Worm (Caenorhabditis elegans) whole organism, mixed stage, embryonic: ENCODE measurements around the gene R13H4.7.

Experiments
- M03D4.4 ChIP-seq: sonication (generic microtip); optimal IDR thresholded peaks from 2 replicates; lab custom pipeline; 2017; ENCODE audit warnings: mild to moderate bottlenecking, missing genetic modification characterization, missing compliant biosample characterization
- bed-3 ChIP-seq: fragments of 200-800 bp; sonication (Bioruptor generic); optimal IDR thresholded peaks from 3 replicates; lab custom pipeline; 2018; ENCODE audit warnings: mild to moderate bottlenecking, missing genetic modification characterization, moderate library complexity, missing compliant biosample characterization
- blmp-1 ChIP-seq: fragments of 150-350 bp; optimal IDR thresholded peaks from 2 replicates; lab custom pipeline; 2014; ENCODE audit warnings: missing biosample characterization, missing genetic modification characterization
- ceh-39 ChIP-seq: fragments of 150-350 bp; optimal IDR thresholded peaks from 2 replicates; lab custom pipeline; 2014; ENCODE audit warnings: missing biosample characterization, missing genetic modification characterization
- ceh-43 ChIP-seq: fragments of 200-800 bp; sonication (Bioruptor generic); optimal IDR thresholded peaks from 2 replicates; lab custom pipeline; 2018; ENCODE audit warnings: mild to moderate bottlenecking, missing genetic modification characterization, moderate library complexity, missing compliant biosample characterization
- ceh-83 ChIP-seq: fragments of 200-800 bp; sonication (Bioruptor generic); optimal IDR thresholded peaks from 2 replicates; lab custom pipeline; 2018; ENCODE audit warnings: mild to moderate bottlenecking, missing genetic modification characterization, missing compliant biosample characterization
- ces-1 ChIP-seq: fragments of 150-350 bp; optimal IDR thresholded peaks from 2 replicates; lab custom pipeline; 2014; ENCODE audit warnings: missing biosample characterization, missing genetic modification reagents, missing genetic modification characterization
- cnd-1 ChIP-seq: fragments of 200-800 bp; sonication (Bioruptor generic); optimal IDR thresholded peaks from 2 replicates; lab custom pipeline; 2018; ENCODE audit warnings: mild to moderate bottlenecking, missing genetic modification characterization, missing compliant biosample characterization
- drap-1 ChIP-seq: fragments of 200-800 bp; sonication (Bioruptor generic); optimal IDR thresholded peaks from 3 replicates; lab custom pipeline; 2018; ENCODE audit warnings: mild to moderate bottlenecking, missing genetic modification characterization, missing compliant biosample characterization
- elt-1 ChIP-seq: sonication (generic microtip); optimal IDR thresholded peaks from 2 replicates; lab custom pipeline; 2017; ENCODE audit warnings: missing genetic modification characterization, mild to moderate bottlenecking, missing compliant biosample characterization, antibody characterized with exemption, moderate library complexity, borderline replicate concordance; ENCODE audit not compliant: insufficient read depth
- elt-3 ChIP-seq: fragments of 150-350 bp; optimal IDR thresholded peaks from 2 replicates; lab custom pipeline; 2014; ENCODE audit warnings: missing biosample characterization, missing genetic modification characterization
- flh-1 ChIP-seq: fragments of 200-800 bp; sonication (Bioruptor generic); optimal IDR thresholded peaks from 2 replicates; lab custom pipeline; 2018; ENCODE audit warnings: mild to moderate bottlenecking, missing genetic modification characterization, moderate library complexity, missing compliant biosample characterization
- ham-2 ChIP-seq: fragments of 200-800 bp; sonication (Bioruptor generic); optimal IDR thresholded peaks from 2 replicates; lab custom pipeline; 2018; ENCODE audit warnings: mild to moderate bottlenecking, missing genetic modification characterization, missing compliant biosample characterization
- hlh-1 ChIP-seq: fragments of 150-350 bp; optimal IDR thresholded peaks from 2 replicates; lab custom pipeline; 2014; ENCODE audit warnings: missing biosample characterization, missing genetic modification reagents, missing genetic modification characterization
- lin-32 ChIP-seq: fragments of 200-800 bp; sonication (Bioruptor generic); optimal IDR thresholded peaks from 2 replicates; lab custom pipeline; 2018; ENCODE audit warnings: mild to moderate bottlenecking, missing genetic modification characterization, missing compliant biosample characterization
- lsy-2 ChIP-seq: fragments of 150-350 bp; optimal IDR thresholded peaks from 2 replicates; lab custom pipeline; 2014; ENCODE audit warnings: missing biosample characterization, missing genetic modification characterization
- mab-5 ChIP-seq: fragments of 150-350 bp; optimal IDR thresholded peaks from 2 replicates; lab custom pipeline; 2014; ENCODE audit warnings: missing biosample characterization, missing genetic modification characterization
- mep-1 ChIP-seq: fragments of 150-350 bp; optimal IDR thresholded peaks from 2 replicates; lab custom pipeline; 2017; ENCODE audit warnings: missing biosample characterization, missing genetic modification reagents, missing genetic modification characterization, inconsistent platforms
- mls-2 ChIP-seq: sonication (generic microtip); optimal IDR thresholded peaks from 2 replicates; lab custom pipeline; 2016; ENCODE audit warnings: mild to moderate bottlenecking, missing genetic modification characterization, moderate library complexity, missing compliant biosample characterization
- nhr-12 ChIP-seq: fragments of 150-350 bp; optimal IDR thresholded peaks from 2 replicates; lab custom pipeline; 2014; ENCODE audit warnings: missing biosample characterization, missing genetic modification characterization
- nhr-2 ChIP-seq: fragments of 150-350 bp; optimal IDR thresholded peaks from 2 replicates; lab custom pipeline; 2014; ENCODE audit warnings: missing biosample characterization, missing genetic modification characterization
- nhr-237 ChIP-seq: fragments of 150-350 bp; optimal IDR thresholded peaks from 2 replicates; lab custom pipeline; 2014; ENCODE audit warnings: missing biosample characterization, missing genetic modification characterization
- nhr-28 ChIP-seq: fragments of 150-350 bp; optimal IDR thresholded peaks from 2 replicates; lab custom pipeline; 2014; ENCODE audit warnings: missing biosample characterization, missing genetic modification characterization
- pha-4 ChIP-seq: fragments of 150-350 bp; optimal IDR thresholded peaks from 2 replicates; lab custom pipeline; 2018; ENCODE audit warnings: missing biosample characterization, missing genetic modification reagents, missing genetic modification characterization
- sem-2 ChIP-seq: fragments of 200-800 bp; sonication (Bioruptor generic); optimal IDR thresholded peaks from 2 replicates; lab custom pipeline; 2018; ENCODE audit warnings: mild to moderate bottlenecking, missing genetic modification characterization, missing compliant biosample characterization
- snpc-4 ChIP-seq: fragments of 150-350 bp; optimal IDR thresholded peaks from 2 replicates; lab custom pipeline; 2014; ENCODE audit warnings: missing biosample characterization, missing genetic modification characterization
- sptf-1 ChIP-seq: sonication (generic microtip); optimal IDR thresholded peaks from 2 replicates; lab custom pipeline; 2017; ENCODE audit warnings: mild to moderate bottlenecking, missing genetic modification characterization, moderate library complexity, missing compliant biosample characterization
- tbx-8 ChIP-seq: fragments of 200-800 bp; sonication (Bioruptor generic); optimal IDR thresholded peaks from 2 replicates; lab custom pipeline; 2018; ENCODE audit warnings: mild to moderate bottlenecking, missing genetic modification characterization, moderate library complexity, missing compliant biosample characterization
- unc-120 ChIP-seq: sonication (generic microtip); optimal IDR thresholded peaks from 2 replicates; lab custom pipeline; 2017; ENCODE audit warnings: missing genetic modification characterization, missing compliant biosample characterization; ENCODE audit not compliant: poor library complexity, severe bottlenecking
- unc-39 ChIP-seq: fragments of 150-350 bp; optimal IDR thresholded peaks from 2 replicates; lab custom pipeline; 2014; ENCODE audit warnings: missing biosample characterization, missing genetic modification characterization
- unc-62 ChIP-seq: fragments of 150-350 bp; optimal IDR thresholded peaks from 2 replicates; lab custom pipeline; 2014; ENCODE audit warnings: missing biosample characterization, missing genetic modification reagents, missing genetic modification characterization
- zip-8 ChIP-seq: fragments of 150-350 bp; optimal IDR thresholded peaks from 2 replicates; lab custom pipeline; 2014; ENCODE audit warnings: missing biosample characterization, missing genetic modification characterization
- ztf-11 ChIP-seq: fragments of 150-350 bp; optimal IDR thresholded peaks from 2 replicates; lab custom pipeline; 2014; ENCODE audit warnings: missing biosample characterization, missing genetic modification characterization

The R13H4.7 gene

ce11 chrV:11853723-11854122 lies 14.3 kb downstream of the R13H4.7 start:
- TF ChIP-seq ces-1 (GFP tag; lab: Kevin White, UChicago) (no peak), nhr-28 (no peak), mls-2 (tag; lab: Kevin White, UChicago) (no peak), elt-3 (no peak), flh-1 (GFP tag; lab: Kevin White, UChicago) (no peak), unc-120 (tag; lab: Kevin White, UChicago) (no peak), blmp-1 (tag; lab: Kevin White, UChicago) (no peak), sem-2 (no peak), tbx-8 (GFP tag; lab: Kevin White, UChicago) (no peak), zip-8 (tag; lab: Kevin White, UChicago) (no peak), pha-4 (tag; lab: Kevin White, UChicago) (no peak), M03D4.4 (tag; lab: Kevin White, UChicago) (no peak), ceh-39 (tag; lab: Kevin White, UChicago) (no peak)

ce11 chrV:11852305-11852704 lies 15.7 kb downstream of the R13H4.7 start:
- TF ChIP-seq nhr-2 (tag; lab: Kevin White, UChicago) (no peak), drap-1 (GFP tag; lab: Kevin White, UChicago) (no peak), mls-2 (tag; lab: Kevin White, UChicago) (peak; percentile 30), ces-1 (GFP tag; lab: Kevin White, UChicago) (peak; percentile 37), cnd-1 (tag; lab: Kevin White, UChicago) (no peak)

- no peak for TF ChIP-seq ceh-83 (GFP tag; lab: Kevin White, UChicago)
- TF ChIP-seq M03D4.4 (tag; lab: Kevin White, UChicago) = no peak
- TF ChIP-seq mep-1 (tag; lab: Kevin White, UChicago) = no peak
- TF ChIP-seq tbx-8 (GFP tag; lab: Kevin White, UChicago) = no peak
- no peak for TF ChIP-seq hlh-1 (tag; lab: Kevin White, UChicago)
- TF ChIP-seq snpc-4 = no peak
- no peak for TF ChIP-seq sem-2
- TF ChIP-seq sptf-1 (tag; lab: Kevin White, UChicago) = no peak
- no peak for TF ChIP-seq cnd-1 (tag; lab: Kevin White, UChicago)
- TF ChIP-seq, all 35 proteins: peak for 0
These were observed 18.6 kb downstream of the R13H4.7 start for ce11 chrV:11849408-11849807.

ce11 chrV:11846969-11847368 lies 21.1 kb downstream of the R13H4.7 start:
- TF ChIP-seq mab-5 (tag; lab: Kevin White, UChicago) (no peak), mls-2 (tag; lab: Kevin White, UChicago) (no peak), drap-1 (GFP tag; lab: Kevin White, UChicago) (no peak), lsy-2 (tag; lab: Kevin White, UChicago) (no peak), mep-1 (tag; lab: Kevin White, UChicago) (no peak)

- TF ChIP-seq nhr-12 (tag; lab: Kevin White, UChicago) (no peak), mls-2 (tag; lab: Kevin White, UChicago) (no peak), unc-39 (tag; lab: Kevin White, UChicago) (no peak), unc-120 (tag; lab: Kevin White, UChicago) (no peak), nhr-2 (tag; lab: Kevin White, UChicago) (no peak), blmp-1 (tag; lab: Kevin White, UChicago) (no peak), unc-62 (GFP tag; lab: Kevin White, UChicago) (no peak), elt-1 (tag; lab: Kevin White, UChicago) (no peak), mab-5 (tag; lab: Kevin White, UChicago) (no peak), sem-2 (no peak), ham-2 (GFP tag; lab: Kevin White, UChicago) (no peak), ztf-11 (tag; lab: Kevin White, UChicago) (no peak), elt-3 (no peak), ceh-39 (tag; lab: Kevin White, UChicago) (no peak), snpc-4 (no peak)
These were observed 22.6 kb downstream of the R13H4.7 start, which contains the start of gene hmp-1 for ce11 chrV:11845492-11845891. Gene hmp-1, plus strand, starts transcription at chrV:11845871.

- TF ChIP-seq hlh-1 (tag; lab: Kevin White, UChicago) = peak; percentile 3
- no peak for TF ChIP-seq lin-32 (GFP tag; lab: Kevin White, UChicago)
- TF ChIP-seq sptf-1 (tag; lab: Kevin White, UChicago) = peak; percentile 39
- no peak for TF ChIP-seq tbx-8 (GFP tag; lab: Kevin White, UChicago)
- peak; percentile 84 for TF ChIP-seq cnd-1 (tag; lab: Kevin White, UChicago)
- no peak for TF ChIP-seq nhr-12 (tag; lab: Kevin White, UChicago)
- no peak for TF ChIP-seq lsy-2 (tag; lab: Kevin White, UChicago)
- no peak for TF ChIP-seq pha-4 (tag; lab: Kevin White, UChicago)
- TF ChIP-seq ham-2 (GFP tag; lab: Kevin White, UChicago) = peak; percentile 59
- TF ChIP-seq mab-5 (tag; lab: Kevin White, UChicago) = no peak
- TF ChIP-seq zip-8 (tag; lab: Kevin White, UChicago) = no peak
- TF ChIP-seq nhr-237 (tag; lab: Kevin White, UChicago) = no peak
- TF ChIP-seq ceh-43 (GFP tag; lab: Kevin White, UChicago) = no peak
- TF ChIP-seq unc-62 (GFP tag; lab: Kevin White, UChicago) = peak; percentile 50
- no peak for TF ChIP-seq bed-3 (GFP tag; lab: Kevin White, UChicago)
- TF ChIP-seq mls-2 (tag; lab: Kevin White, UChicago) = peak; percentile 56
- TF ChIP-seq nhr-28 = no peak
- no peak for TF ChIP-seq elt-3
- TF ChIP-seq drap-1 (GFP tag; lab: Kevin White, UChicago) = no peak
- no peak for TF ChIP-seq snpc-4
- no peak for TF ChIP-seq ceh-83 (GFP tag; lab: Kevin White, UChicago)
- no peak for TF ChIP-seq ceh-39 (tag; lab: Kevin White, UChicago)
- TF ChIP-seq M03D4.4 (tag; lab: Kevin White, UChicago) = peak; percentile 39
- TF ChIP-seq nhr-2 (tag; lab: Kevin White, UChicago) = peak; percentile 90
- TF ChIP-seq unc-39 (tag; lab: Kevin White, UChicago) = no peak
- TF ChIP-seq mep-1 (tag; lab: Kevin White, UChicago) = no peak
- no peak for TF ChIP-seq elt-1 (tag; lab: Kevin White, UChicago)
- TF ChIP-seq flh-1 (GFP tag; lab: Kevin White, UChicago) = no peak
These were observed 23.2 kb downstream of the R13H4.7 start for ce11 chrV:11844828-11845227.
